Fruit fly (Drosophila melanogaster): ENCODE results near the gene Arts.
A peak's percentile ranks its signal among the peaks of the same experiment; 100 is the strongest.

The Arts gene

DNA sequence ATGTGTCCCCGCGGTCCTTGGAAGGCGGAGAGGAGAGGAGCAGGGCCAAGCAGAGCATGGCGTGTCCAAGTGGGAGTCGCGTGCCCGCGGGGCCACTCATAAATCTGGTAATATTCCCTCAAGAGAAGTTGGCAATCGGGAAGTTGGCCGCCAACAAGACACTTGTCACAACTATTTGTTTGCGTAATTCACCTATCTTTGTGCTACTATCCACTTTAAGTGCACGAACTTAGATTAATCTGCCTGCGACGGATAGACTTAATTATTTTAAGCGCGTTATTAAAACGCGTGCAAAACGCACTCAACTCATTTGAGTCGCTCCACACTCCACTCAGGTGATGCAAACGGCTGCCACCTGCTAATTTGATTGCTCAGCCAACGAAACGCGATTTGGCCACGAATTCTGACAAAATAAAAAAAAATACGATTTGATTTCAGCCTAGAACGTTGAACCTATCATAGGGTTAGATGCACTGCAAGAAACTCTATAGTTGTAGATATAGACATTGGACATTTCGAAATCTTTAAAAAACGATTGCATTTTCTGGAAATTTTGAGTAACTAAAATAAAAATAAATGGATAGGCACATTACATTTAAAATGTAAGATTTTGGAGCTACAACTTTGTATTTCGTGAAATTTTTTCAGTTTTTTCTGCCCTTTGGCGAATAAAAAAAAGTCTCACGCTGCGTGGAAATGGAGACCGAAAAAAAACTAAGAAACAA is 31.5 kb upstream of the Arts start (continued):
- peak; percentile 67 for TF ChIP-seq CG7839 (tag; optimal IDR thresholded peaks at IDR 0.05)
- no peak for TF ChIP-seq CG6683 (GFP tag; optimal IDR thresholded peaks at IDR 0.05)
- TF ChIP-seq ro (GFP tag; IDR thresholded peaks at IDR 0.05), result no peak
- peak; percentile 61 for TF ChIP-seq CoRest (tag; optimal IDR thresholded peaks at IDR 0.05)
- TF ChIP-seq CG10565 (GFP tag; optimal IDR thresholded peaks at IDR 0.05), result no peak
- no peak for TF ChIP-seq CG17612 (GFP tag; IDR thresholded peaks at IDR 0.05)
- no peak for TF ChIP-seq Gug (GFP tag; IDR thresholded peaks at IDR 0.05)
- peak; percentile 79 for TF ChIP-seq Med (GFP tag)
- TF ChIP-seq CG8944 (GFP tag; optimal IDR thresholded peaks at IDR 0.05), result no peak
- peak; percentile 75 for TF ChIP-seq row (GFP tag; IDR thresholded peaks at IDR 0.05)
- peak; percentile 49 for TF ChIP-seq CG1647 (GFP tag; optimal IDR thresholded peaks at IDR 0.05)
- TF ChIP-seq Xrp1 (GFP tag; IDR thresholded peaks at IDR 0.05), result peak; percentile 63
- peak; percentile 17 for TF ChIP-seq Camta (GFP tag; optimal IDR thresholded peaks at IDR 0.05)
- TF ChIP-seq chinmo (GFP tag; IDR thresholded peaks at IDR 0.05; ENCODE audit: partially characterized antibody), result no peak

DNA sequence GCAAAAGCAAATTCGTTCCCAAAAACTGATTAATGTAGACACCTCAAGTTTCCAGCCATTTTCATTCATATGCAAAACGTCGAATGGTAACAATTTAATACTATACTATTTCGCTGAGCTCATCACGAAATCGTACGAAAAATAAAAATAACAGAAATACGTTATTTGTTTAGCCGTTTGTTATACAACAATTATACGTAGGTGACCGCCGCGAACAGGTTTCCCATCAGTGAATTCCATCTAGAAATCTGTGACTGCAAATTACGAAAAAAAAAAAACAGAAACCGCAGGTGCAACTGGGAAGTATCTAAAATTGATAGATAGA is 30.9 kb upstream of the Arts start:
- no peak for TF ChIP-seq ftz-f1 (GFP tag; optimal IDR thresholded peaks at IDR 0.05)
- no peak for TF ChIP-seq Oaz (GFP tag; IDR thresholded peaks at IDR 0.05)
- TF ChIP-seq sens (GFP tag), result peak; percentile 54
- peak; percentile 9 for TF ChIP-seq CG11504 (tag; optimal IDR thresholded peaks at IDR 0.05)
- peak in 1 of 2 experiments; percentile 71 for TF ChIP-seq Pdp1 (GFP tag; optimal IDR thresholded peaks at IDR 0.05)
- TF ChIP-seq zfh1 (GFP tag; IDR thresholded peaks at IDR 0.05), result 0 out of 3 replicates have a peak, but pooled peaks have one; percentile 0
- TF ChIP-seq Mad (GFP tag; optimal IDR thresholded peaks at IDR 0.05), result no peak
- TF ChIP-seq CG7786 (GFP tag; optimal IDR thresholded peaks at IDR 0.05), result no peak
- TF ChIP-seq gsb-n (tag; optimal IDR thresholded peaks at IDR 0.05), result no peak
- no peak for TF ChIP-seq CG6813 (GFP tag; optimal IDR thresholded peaks at IDR 0.05)
- no peak for TF ChIP-seq CG11695 (GFP tag; IDR thresholded peaks at IDR 0.05)

DNA sequence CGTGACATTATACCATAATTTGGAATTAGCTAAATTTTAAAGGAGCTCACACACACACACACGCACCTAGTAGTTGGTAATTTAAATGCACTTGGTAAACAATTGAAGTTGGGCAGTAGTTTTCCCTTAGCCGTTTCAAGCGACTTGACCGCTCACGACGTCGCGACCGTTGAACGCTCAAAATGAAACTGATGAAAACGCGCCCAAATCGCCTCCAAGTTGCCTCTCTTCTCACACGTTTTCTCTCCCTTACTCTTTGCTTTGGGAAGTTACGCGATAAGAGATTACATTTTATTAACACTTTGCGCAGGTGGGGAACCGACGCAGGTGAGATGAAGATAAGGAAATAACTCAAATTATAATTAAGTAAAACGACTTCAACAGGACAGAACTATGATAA is 30.4 kb upstream of the Arts start:
- TF ChIP-seq row (GFP tag; IDR thresholded peaks at IDR 0.05) (no peak; the same call in 2 of the 3 replicates), CG15269 (tag; optimal IDR thresholded peaks at IDR 0.05) (peak; percentile 19), CG8290 (GFP tag; optimal IDR thresholded peaks at IDR 0.05) (no peak), CG8290 (tag; optimal IDR thresholded peaks at IDR 0.05) (peak in 1 of 2 experiments; percentile 40), CG11695 (GFP tag; IDR thresholded peaks at IDR 0.05) (0 out of 3 replicates have a peak, but pooled peaks have one; percentile 26), lab (GFP tag; optimal IDR thresholded peaks at IDR 0.05) (peak; percentile 55), dpn (GFP tag; optimal IDR thresholded peaks at IDR 0.05) (peak in 1 of 2 experiments; percentile 0), CG12769 (tag; optimal IDR thresholded peaks at IDR 0.05) (peak; percentile 17), kni (GFP tag; optimal IDR thresholded peaks at IDR 0.05) (peak; percentile 33), CG9215 (GFP tag; IDR thresholded peaks at IDR 0.05) (no peak), CG8359 (GFP tag; optimal IDR thresholded peaks at IDR 0.05; ENCODE audit: borderline replicate concordance) (peak; percentile 99), Jarid2 (GFP tag; optimal IDR thresholded peaks at IDR 0.05) (peak; percentile 93), grn (GFP tag; optimal IDR thresholded peaks at IDR 0.05) (peak; percentile 92), Fer1 (GFP tag; optimal IDR thresholded peaks at IDR 0.05) (peak; percentile 14), CG17385 (GFP tag; optimal IDR thresholded peaks at IDR 0.05) (peak; percentile 35), ac (GFP tag; optimal IDR thresholded peaks at IDR 0.05) (peak; percentile 33), stwl (tag; optimal IDR thresholded peaks at IDR 0.05) (peak; percentile 15), CG7928 (GFP tag; optimal IDR thresholded peaks at IDR 0.05) (no peak), ind (GFP tag; optimal IDR thresholded peaks at IDR 0.05) (no peak), so (GFP tag; IDR thresholded peaks at IDR 0.05) (peak; percentile 52; the same call in 2 of the 3 replicates), Nf-YC (tag; optimal IDR thresholded peaks at IDR 0.05) (peak; percentile 1), ap (GFP tag; IDR thresholded peaks at IDR 0.05) (no peak), HHEX (GFP tag; optimal IDR thresholded peaks at IDR 0.05) (peak; percentile 17), vvl (GFP tag; IDR thresholded peaks at IDR 0.05) (peak; percentile 49), unc-4 (GFP tag; IDR thresholded peaks at IDR 0.05; ENCODE audit: partially characterized antibody) (peak; percentile 23; the same call in 1 of the 2 replicates)

All from whole organism, embryonic.